Worm (Caenorhabditis elegans) whole organism, L4 larva: ENCODE measurements around the gene pipp-4P.

Experiments
- T20F7.1 ChIP-seq: fragments of 200-800 bp; sonication (Bioruptor generic); optimal IDR thresholded peaks from 2 replicates; lab custom pipeline; 2018; ENCODE audit warnings: mild to moderate bottlenecking, missing genetic modification characterization, missing compliant biosample characterization
- Y48G9A.11 ChIP-seq: fragments of 200-800 bp; sonication (Bioruptor generic); IDR thresholded peaks from 2 replicates; pipeline ENCODE4 v1.3.6; 2022; ENCODE audit warnings: missing genetic modification reagents, missing genetic modification characterization, missing compliant biosample characterization
- Y5F2A.4 ChIP-seq: fragments of 200-800 bp; sonication (Bioruptor generic); optimal IDR thresholded peaks from 2 replicates; lab custom pipeline; 2018; ENCODE audit warnings: mild to moderate bottlenecking, missing genetic modification characterization, missing compliant biosample characterization
- ZK337.2 ChIP-seq: fragments of 200-800 bp; sonication (Bioruptor generic); IDR thresholded peaks from 2 replicates; pipeline ENCODE4 v1.3.6; 2022; ENCODE audit warnings: missing genetic modification reagents, missing genetic modification characterization, missing compliant biosample characterization
- ZK546.5 ChIP-seq, 2 experiments: sonication (generic microtip); optimal IDR thresholded peaks; 2 replicates each; lab custom pipeline; 2017; ENCODE audit warnings: missing biosample characterization in 2 of 2, missing genetic modification characterization in 2 of 2
- aha-1 ChIP-seq: fragments of 150-350 bp; peaks from one replicate; lab custom pipeline; 2014; ENCODE audit warnings: missing biosample characterization, missing genetic modification characterization
- aly-2 ChIP-seq: sonication (generic microtip); optimal IDR thresholded peaks from 2 replicates; lab custom pipeline; 2018; ENCODE audit warnings: missing biosample characterization, missing genetic modification characterization
- ceh-28 ChIP-seq: fragments of 150-350 bp; optimal IDR thresholded peaks from 2 replicates; lab custom pipeline; 2014; ENCODE audit warnings: missing biosample characterization, missing genetic modification reagents, missing genetic modification characterization
- ceh-32 ChIP-seq: sonication (generic microtip); optimal IDR thresholded peaks from 2 replicates; lab custom pipeline; 2016; ENCODE audit warnings: mild to moderate bottlenecking, missing genetic modification characterization, missing compliant biosample characterization; ENCODE audit not compliant: poor library complexity
- cey-2 ChIP-seq: sonication (generic microtip); optimal IDR thresholded peaks from 3 replicates; lab custom pipeline; 2017; ENCODE audit warnings: missing genetic modification characterization, mild to moderate bottlenecking, missing compliant biosample characterization, antibody characterized with exemption, borderline replicate concordance; ENCODE audit not compliant: insufficient read depth
- ctbp-1 ChIP-seq: fragments of 200-800 bp; sonication (Bioruptor generic); IDR thresholded peaks from 2 replicates; pipeline ENCODE4 v1.3.6; 2022; ENCODE audit warnings: missing genetic modification reagents, missing genetic modification characterization, missing compliant biosample characterization
- daf-12 ChIP-seq: fragments of 150-350 bp; optimal IDR thresholded peaks from 2 replicates; lab custom pipeline; 2014; ENCODE audit warnings: missing biosample characterization, missing genetic modification reagents, missing genetic modification characterization
- daf-16 ChIP-seq, 3 experiments: sonication (generic microtip); optimal IDR thresholded peaks; 2 replicates each; lab custom pipeline; 2016 to 2017; ENCODE audit warnings: missing genetic modification characterization in 3 of 3, missing genetic modification reagents in 3 of 3, mild to moderate bottlenecking in 2 of 3, missing compliant biosample characterization in 2 of 3, missing biosample characterization in 1 of 3, moderate library complexity in 1 of 3
- dmd-6 ChIP-seq: fragments of 200-800 bp; sonication (Bioruptor generic); IDR thresholded peaks from 2 replicates; pipeline ENCODE4 v1.3.6; 2022; ENCODE audit warnings: missing genetic modification reagents, missing genetic modification characterization, missing compliant biosample characterization
- dmd-8 ChIP-seq: fragments of 200-800 bp; sonication (Bioruptor generic); IDR thresholded peaks from 2 replicates; pipeline ENCODE4 v1.3.6; 2022; ENCODE audit warnings: missing genetic modification characterization, missing compliant biosample characterization
- dpl-1 ChIP-seq: fragments of 150-350 bp; optimal IDR thresholded peaks from 2 replicates; lab custom pipeline; 2014; ENCODE audit warnings: missing biosample characterization, missing genetic modification reagents, missing genetic modification characterization
- dve-1 ChIP-seq: sonication (generic microtip); optimal IDR thresholded peaks from 2 replicates; lab custom pipeline; 2017; ENCODE audit warnings: antibody characterized with exemption, mild to moderate bottlenecking, missing genetic modification characterization, missing compliant biosample characterization; ENCODE audit not compliant: insufficient read depth
- egl-43 ChIP-seq: fragments of 200-800 bp; sonication (Bioruptor generic); IDR thresholded peaks from 2 replicates; pipeline ENCODE4 v1.3.6; 2022; ENCODE audit warnings: missing genetic modification reagents, missing genetic modification characterization, missing compliant biosample characterization
- hlh-11 ChIP-seq: fragments of 200-800 bp; sonication (Bioruptor generic); optimal IDR thresholded peaks from 2 replicates; lab custom pipeline; 2018; ENCODE audit warnings: mild to moderate bottlenecking, missing genetic modification characterization, missing compliant biosample characterization
- hlh-30 ChIP-seq: sonication (generic microtip); optimal IDR thresholded peaks from 2 replicates; lab custom pipeline; 2017; ENCODE audit warnings: antibody characterized with exemption, mild to moderate bottlenecking, missing genetic modification characterization, missing compliant biosample characterization; ENCODE audit not compliant: insufficient read depth
- lim-7 ChIP-seq: fragments of 200-800 bp; sonication (Bioruptor generic); IDR thresholded peaks from 2 replicates; pipeline ENCODE4 v1.3.6; 2022; ENCODE audit warnings: missing genetic modification characterization, missing compliant biosample characterization
- lin-1 ChIP-seq: fragments of 200-800 bp; sonication (Bioruptor generic); IDR thresholded peaks from 2 replicates; pipeline ENCODE4 v1.3.6; 2022; ENCODE audit warnings: missing genetic modification reagents, missing genetic modification characterization, missing compliant biosample characterization
- lin-13 ChIP-seq: fragments of 150-350 bp; optimal IDR thresholded peaks from 2 replicates; lab custom pipeline; 2014; ENCODE audit warnings: missing biosample characterization, missing genetic modification reagents, missing genetic modification characterization
- lin-39 ChIP-seq: fragments of 150-350 bp; optimal IDR thresholded peaks from 2 replicates; lab custom pipeline; 2014; ENCODE audit warnings: missing biosample characterization, missing genetic modification reagents, missing genetic modification characterization
- lsy-2 ChIP-seq, 2 experiments: fragments of 150-350 bp in 1 of 2; sonication (generic microtip) in 1 of 2; optimal IDR thresholded peaks; 2 replicates each; lab custom pipeline; 2014 to 2017; ENCODE audit warnings: missing biosample characterization in 2 of 2, missing genetic modification characterization in 2 of 2
- madf-5 ChIP-seq, 2 experiments: fragments of 200-800 bp; sonication (Bioruptor generic); IDR thresholded peaks; 2 replicates each; pipeline ENCODE4 v1.3.6; 2022; ENCODE audit warnings: missing compliant biosample characterization in 2 of 2, missing genetic modification characterization in 2 of 2
- mdl-1 ChIP-seq, 2 experiments: fragments of 150-350 bp in 1 of 2; sonication (generic microtip) in 1 of 2; optimal IDR thresholded peaks; 2 replicates each; lab custom pipeline; 2014 to 2017; ENCODE audit warnings: missing biosample characterization in 2 of 2, missing genetic modification characterization in 2 of 2
- mep-1 ChIP-seq: fragments of 150-350 bp; sonication (generic microtip); optimal IDR thresholded peaks from 3 replicates; lab custom pipeline; 2014; ENCODE audit warnings: missing biosample characterization, missing genetic modification characterization
- mes-2 ChIP-seq: sonication (generic microtip); optimal IDR thresholded peaks from 2 replicates; lab custom pipeline; 2016; ENCODE audit warnings: missing genotype, mild to moderate bottlenecking, missing genetic modification characterization, missing compliant biosample characterization; ENCODE audit not compliant: poor library complexity, severe bottlenecking
- mxl-2 ChIP-seq: fragments of 200-800 bp; sonication (Bioruptor generic); conservative IDR thresholded peaks from 2 replicates; pipeline ENCODE4 v1.3.6; 2022; ENCODE audit warnings: missing genetic modification reagents, missing genetic modification characterization, missing compliant biosample characterization
- mxl-3 ChIP-seq: fragments of 200-800 bp; sonication (Bioruptor generic); optimal IDR thresholded peaks from 2 replicates; lab custom pipeline; 2018; ENCODE audit warnings: mild to moderate bottlenecking, missing genetic modification characterization, missing compliant biosample characterization
- nhr-10 ChIP-seq: fragments of 150-350 bp; optimal IDR thresholded peaks from 2 replicates; lab custom pipeline; 2014; ENCODE audit warnings: missing biosample characterization, missing genetic modification characterization
- nhr-102 ChIP-seq: sonication (generic microtip); optimal IDR thresholded peaks from 2 replicates; lab custom pipeline; 2016; ENCODE audit warnings: mild to moderate bottlenecking, missing genetic modification characterization, moderate library complexity, missing compliant biosample characterization
- nhr-11 ChIP-seq: fragments of 150-350 bp; optimal IDR thresholded peaks from 2 replicates; lab custom pipeline; 2014; ENCODE audit warnings: missing biosample characterization, missing genetic modification characterization
- nhr-111 ChIP-seq: fragments of 200-800 bp; sonication (Bioruptor generic); optimal IDR thresholded peaks from 2 replicates; lab custom pipeline; 2018; ENCODE audit warnings: mild to moderate bottlenecking, missing genetic modification characterization, missing compliant biosample characterization
- nhr-28 ChIP-seq: fragments of 150-350 bp; optimal IDR thresholded peaks from 2 replicates; lab custom pipeline; 2014; ENCODE audit warnings: missing biosample characterization, missing genetic modification characterization
- nhr-42 ChIP-seq: fragments of 200-800 bp; sonication (Bioruptor generic); IDR thresholded peaks from 2 replicates; pipeline ENCODE4 v1.3.6; 2022; ENCODE audit warnings: missing genetic modification characterization, missing compliant biosample characterization
- nhr-48 ChIP-seq: sonication (generic microtip); optimal IDR thresholded peaks from 2 replicates; lab custom pipeline; 2016; ENCODE audit warnings: mild to moderate bottlenecking, missing genetic modification characterization, missing compliant biosample characterization
- nhr-77 ChIP-seq: fragments of 150-350 bp; optimal IDR thresholded peaks from 2 replicates; lab custom pipeline; 2014; ENCODE audit warnings: missing biosample characterization, missing genetic modification characterization
- php-3 ChIP-seq: fragments of 200-800 bp; sonication (Bioruptor generic); IDR thresholded peaks from 2 replicates; pipeline ENCODE4 v1.3.6; 2022; ENCODE audit warnings: missing genetic modification reagents, missing genetic modification characterization, missing compliant biosample characterization
- pqm-1 ChIP-seq: sonication (generic microtip); optimal IDR thresholded peaks from 2 replicates; lab custom pipeline; 2017; ENCODE audit warnings: missing biosample characterization, missing genetic modification characterization
- set-16 ChIP-seq: fragments of 200-800 bp; sonication (Bioruptor generic); IDR thresholded peaks from 2 replicates; pipeline ENCODE4 v1.3.6; 2022; ENCODE audit warnings: missing genetic modification reagents, missing genetic modification characterization, missing compliant biosample characterization
- skn-1 ChIP-seq: fragments of 150-350 bp; optimal IDR thresholded peaks from 2 replicates; lab custom pipeline; 2014; ENCODE audit warnings: missing biosample characterization, missing genetic modification characterization
- snpc-1.2 ChIP-seq: fragments of 200-800 bp; sonication (Bioruptor generic); IDR thresholded peaks from 2 replicates; pipeline ENCODE4 v1.3.6; 2022; ENCODE audit warnings: missing genetic modification reagents, missing genetic modification characterization, missing compliant biosample characterization
- tra-1 ChIP-seq: fragments of 200-800 bp; sonication (Bioruptor generic); IDR thresholded peaks from 2 replicates; pipeline ENCODE4 v1.3.6; 2022; ENCODE audit warnings: missing genetic modification reagents, missing genetic modification characterization, missing compliant biosample characterization
- unc-130 ChIP-seq: sonication (generic microtip); optimal IDR thresholded peaks from 2 replicates; lab custom pipeline; 2016; ENCODE audit warnings: missing genetic modification reagents, missing genetic modification characterization, missing compliant biosample characterization
- unc-62 ChIP-seq, 3 experiments: fragments of 150-350 bp in 1 of 3; sonication (generic microtip); optimal IDR thresholded peaks in 2 of 3; peaks in 1 of 3; 1 replicate in 1 of 3; 2 replicates in 2 of 3; lab custom pipeline; 2014 to 2017; ENCODE audit warnings: missing biosample characterization in 3 of 3, missing genetic modification characterization in 3 of 3, missing genetic modification reagents in 3 of 3, missing genotype in 1 of 3
- zfp-2 ChIP-seq: sonication (generic microtip); optimal IDR thresholded peaks from 2 replicates; lab custom pipeline; 2016; ENCODE audit warnings: mild to moderate bottlenecking, missing genetic modification characterization, missing compliant biosample characterization

Gene pipp-4P

ce11 chrIII:2874144-2874868 lies 55.2 kb downstream of the pipp-4P start, which contains the start of gene klf-1:
TSS of gene klf-1 (plus strand) at chrIII:2874818.
- peak; percentile 28 for TF ChIP-seq nhr-102
- no peak for TF ChIP-seq daf-16 (GFP tag; optimal IDR thresholded peaks at IDR 0.05; lab: Kevin White, UChicago)
- TF ChIP-seq daf-16 (tag; optimal IDR thresholded peaks at IDR 0.05; lab: Kevin White, UChicago) = peak; percentile 52
- TF ChIP-seq T20F7.1 (GFP tag; lab: Kevin White, UChicago) = peak; percentile 42
- peak; percentile 39 for TF ChIP-seq mep-1
- peak; percentile 83 for TF ChIP-seq tra-1 (GFP tag; lab: Robert Waterston, UW)
- TF ChIP-seq egl-43 = no peak
- TF ChIP-seq pqm-1 (tag; lab: Kevin White, UChicago) = peak; percentile 60
- TF ChIP-seq daf-12 (tag; lab: Kevin White, UChicago) = no peak
- TF ChIP-seq mes-2 (tag; lab: Kevin White, UChicago) = no peak
- TF ChIP-seq ceh-32 (tag; lab: Kevin White, UChicago) = no peak
- peak in 1 of 2 experiments; percentile 58 for TF ChIP-seq mdl-1 (tag; optimal IDR thresholded peaks at IDR 0.05; lab: Kevin White, UChicago)
- TF ChIP-seq lim-7 (GFP tag; lab: Robert Waterston, UW) = no peak
- TF ChIP-seq nhr-111 = no peak
- no peak for TF ChIP-seq ctbp-1 (GFP tag; lab: Robert Waterston, UW)
- TF ChIP-seq lin-13 (GFP tag; lab: Kevin White, UChicago) = peak; percentile 24
- peak; percentile 24 for TF ChIP-seq dpl-1 (GFP tag; lab: Kevin White, UChicago)
- peak; percentile 87 for TF ChIP-seq nhr-28
- TF ChIP-seq hlh-11 (tag; lab: Kevin White, UChicago) = peak; percentile 92
- peak; percentile 4 for TF ChIP-seq mxl-3 (GFP tag; lab: Kevin White, UChicago)
- peak; percentile 84 for TF ChIP-seq dve-1 (tag; lab: Kevin White, UChicago)
- no peak for TF ChIP-seq nhr-11
- TF ChIP-seq lin-1 (GFP tag; lab: Robert Waterston, UW) = 0 out of 2 replicates have a peak, but pooled peaks have one; percentile 16
- no peak for TF ChIP-seq ceh-28 (tag; lab: Kevin White, UChicago)
- TF ChIP-seq nhr-10 (tag; lab: Kevin White, UChicago) = peak; percentile 35
- no peak for TF ChIP-seq nhr-42 (GFP tag; lab: Robert Waterston, UW)
- peak; percentile 88 for TF ChIP-seq hlh-30 (tag; lab: Kevin White, UChicago)
- TF ChIP-seq dmd-8 (GFP tag; lab: Robert Waterston, UW) = no peak
- no peak for TF ChIP-seq madf-5 (GFP tag; IDR thresholded peaks at IDR 0.05; lab: Robert Waterston, UW)
- TF ChIP-seq nhr-77 (tag; lab: Kevin White, UChicago) = peak; percentile 76
- peak; percentile 12 for TF ChIP-seq cey-2
- peak in 1 of 2 experiments; percentile 77 for TF ChIP-seq unc-62 (GFP tag; optimal IDR thresholded peaks at IDR 0.05 in 1 of 2; lab: Kevin White, UChicago)
- TF ChIP-seq unc-62 (tag; optimal IDR thresholded peaks at IDR 0.05; lab: Kevin White, UChicago) = no peak
- no peak for TF ChIP-seq skn-1 (tag; lab: Kevin White, UChicago)
- TF ChIP-seq aha-1 (tag; lab: Kevin White, UChicago) = peak; percentile 82
- peak; percentile 86 for TF ChIP-seq dmd-6 (GFP tag; lab: Robert Waterston, UW)
- TF ChIP-seq nhr-48 (tag; lab: Kevin White, UChicago) = peak; percentile 51
- peak in 1 of 2 experiments; percentile 48 for TF ChIP-seq lsy-2 (tag; optimal IDR thresholded peaks at IDR 0.05; lab: Kevin White, UChicago)
- TF ChIP-seq ZK337.2 = no peak
- TF ChIP-seq, all 104 proteins: peak for 23

- TF ChIP-seq ZK546.5 (tag; optimal IDR thresholded peaks at IDR 0.05; lab: Kevin White, UChicago) (no peak), php-3 (GFP tag; lab: Robert Waterston, UW) (0 out of 2 replicates have a peak, but pooled peaks have one; percentile 23), snpc-1.2 (GFP tag; lab: Robert Waterston, UW) (no peak), T20F7.1 (GFP tag; lab: Kevin White, UChicago) (peak; percentile 69), zfp-2 (no peak), set-16 (GFP tag; lab: Robert Waterston, UW) (0 out of 2 replicates have a peak, but pooled peaks have one; percentile 16), Y5F2A.4 (GFP tag; lab: Kevin White, UChicago) (no peak), lin-39 (no peak), mxl-2 (GFP tag; lab: Robert Waterston, UW) (no peak), aly-2 (tag; lab: Kevin White, UChicago) (no peak), ceh-28 (tag; lab: Kevin White, UChicago) (peak; percentile 43), egl-43 (no peak), lin-13 (GFP tag; lab: Kevin White, UChicago) (peak; percentile 67), nhr-111 (no peak), aha-1 (tag; lab: Kevin White, UChicago) (peak; percentile 97), unc-130 (GFP tag; lab: Kevin White, UChicago) (no peak), Y48G9A.11 (GFP tag; lab: Robert Waterston, UW) (no peak)
Measured at ce11 chrIII:2875946-2876345, 56.9 kb downstream of the pipp-4P start.
